Fruit fly (Drosophila melanogaster) whole organism, adult: ENCODE measurements around the gene TyrRII.

ENCODE experiments used
- CG11617 ChIP-seq: fragments of 200-800 bp; sonication (Bioruptor generic); optimal IDR thresholded peaks from 2 replicates; lab custom pipeline; 2017; ENCODE audit warnings: mild to moderate bottlenecking, missing biosample characterization, missing genetic modification reagents, missing genetic modification characterization
- CG12768 ChIP-seq: fragments of 200-800 bp; sonication (Bioruptor generic); optimal IDR thresholded peaks from 2 replicates; lab custom pipeline; 2017; ENCODE audit warnings: missing biosample characterization, missing genetic modification characterization, mild to moderate bottlenecking, moderate library complexity, missing genetic modification reagents
- CG14711 ChIP-seq: fragments of 200-800 bp; sonication (Bioruptor generic); optimal IDR thresholded peaks from 2 replicates; lab custom pipeline; 2018; ENCODE audit warnings: missing biosample characterization, mild to moderate bottlenecking, missing genetic modification characterization, moderate library complexity
- CG1620 ChIP-seq: fragments of 200-800 bp; sonication (Bioruptor generic); optimal IDR thresholded peaks from 2 replicates; lab custom pipeline; 2016; ENCODE audit warnings: missing biosample characterization, missing genetic modification characterization
- CG33017 ChIP-seq: fragments of 200-800 bp; sonication (Bioruptor generic); optimal IDR thresholded peaks from 2 replicates; lab custom pipeline; 2018; ENCODE audit warnings: missing biosample characterization, mild to moderate bottlenecking, missing genetic modification characterization, moderate library complexity
- CG5204 ChIP-seq: fragments of 200-800 bp; sonication (Bioruptor generic); optimal IDR thresholded peaks from 2 replicates; lab custom pipeline; 2016; ENCODE audit warnings: missing biosample characterization, missing genetic modification characterization
- CG7101 ChIP-seq: fragments of 200-800 bp; sonication (Bioruptor generic); optimal IDR thresholded peaks from 2 replicates; lab custom pipeline; 2018; ENCODE audit warnings: missing biosample characterization, mild to moderate bottlenecking, missing genetic modification characterization, moderate library complexity
- Crg-1 ChIP-seq: fragments of 200-800 bp; sonication (Bioruptor generic); optimal IDR thresholded peaks from 2 replicates; lab custom pipeline; 2016; ENCODE audit warnings: missing biosample characterization, missing genetic modification characterization
- Hr96 ChIP-seq: fragments of 200-800 bp; sonication (Bioruptor generic); optimal IDR thresholded peaks from 2 replicates; lab custom pipeline; 2016; ENCODE audit warnings: missing biosample characterization, missing genetic modification characterization
- bab1 ChIP-seq: fragments of 200-800 bp; sonication (Bioruptor generic); optimal IDR thresholded peaks from 3 replicates; lab custom pipeline; 2019; ENCODE audit warnings: missing biosample characterization, mild to moderate bottlenecking, missing genetic modification characterization, moderate library complexity
- cic ChIP-seq: fragments of 200-800 bp; sonication (Bioruptor generic); optimal IDR thresholded peaks from 2 replicates; lab custom pipeline; 2017; ENCODE audit warnings: missing biosample characterization, mild to moderate bottlenecking, missing genetic modification characterization, moderate library complexity
- kay ChIP-seq: fragments of 200-800 bp; sonication (Bioruptor generic); peaks from one replicate; lab custom pipeline; 2016; ENCODE audit warnings: missing biosample characterization, missing genetic modification characterization, borderline replicate concordance
- ovo ChIP-seq: fragments of 200-800 bp; sonication (Bioruptor generic); optimal IDR thresholded peaks from 2 replicates; lab custom pipeline; 2016; ENCODE audit warnings: missing biosample characterization, missing genetic modification characterization
- toe ChIP-seq: fragments of 200-800 bp; sonication (Bioruptor generic); optimal IDR thresholded peaks from 2 replicates; lab custom pipeline; 2016; ENCODE audit warnings: missing biosample characterization, missing genetic modification characterization

DNA sequence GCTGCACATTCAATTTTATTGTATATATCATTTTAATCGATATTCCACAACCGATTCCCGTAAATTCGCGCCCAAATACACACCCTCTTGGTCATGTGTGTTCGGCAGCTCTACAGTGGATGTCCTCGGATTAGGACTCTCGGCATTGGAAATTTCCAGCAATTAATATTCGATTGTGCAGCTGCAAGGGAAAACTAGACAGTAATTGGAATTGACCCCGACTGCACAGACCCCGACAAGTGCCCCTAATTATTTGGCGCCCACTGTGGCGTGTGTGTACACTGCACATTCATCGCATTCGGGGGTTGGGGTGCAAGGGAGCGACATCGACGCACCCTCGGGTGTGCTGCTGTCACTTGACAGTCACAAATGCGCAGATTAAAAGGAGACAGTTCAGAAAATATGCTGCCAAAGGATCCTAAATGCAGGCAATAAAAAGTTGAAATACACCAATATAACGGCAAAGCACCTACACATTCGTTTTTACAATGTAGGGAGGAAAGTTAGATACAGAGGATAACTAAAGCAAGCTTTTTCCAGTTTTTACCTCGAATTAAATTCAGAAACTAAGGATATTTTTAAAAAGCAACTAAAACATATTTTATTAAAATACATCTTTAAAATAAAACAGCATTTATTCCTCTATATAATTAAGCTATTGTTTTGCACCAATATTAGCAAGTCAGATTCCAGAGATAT, 27.5 kb upstream of the TyrRII start:
- TF ChIP-seq CG1620, result no peak
- no peak for TF ChIP-seq CG33017
- no peak for TF ChIP-seq Crg-1 (GFP tag; lab: Kevin White, UChicago)
- TF ChIP-seq toe (GFP tag; lab: Kevin White, UChicago), result no peak
- TF ChIP-seq cic, result no peak
- no peak for TF ChIP-seq bab1 (GFP tag; lab: Kevin White, UChicago)
- TF ChIP-seq CG11617, result no peak
- TF ChIP-seq CG7101 (tag; lab: Kevin White, UChicago), result no peak
- TF ChIP-seq kay (GFP tag; lab: Kevin White, UChicago), result no peak
- TF ChIP-seq ovo, result no peak
- no peak for TF ChIP-seq CG14711
- TF ChIP-seq CG5204, result no peak
- TF ChIP-seq CG12768 (GFP tag; lab: Kevin White, UChicago), result no peak
- no peak for TF ChIP-seq Hr96 (GFP tag; lab: Kevin White, UChicago)
